Worm (Caenorhabditis elegans): ENCODE results near the gene set-21.

DNA sequence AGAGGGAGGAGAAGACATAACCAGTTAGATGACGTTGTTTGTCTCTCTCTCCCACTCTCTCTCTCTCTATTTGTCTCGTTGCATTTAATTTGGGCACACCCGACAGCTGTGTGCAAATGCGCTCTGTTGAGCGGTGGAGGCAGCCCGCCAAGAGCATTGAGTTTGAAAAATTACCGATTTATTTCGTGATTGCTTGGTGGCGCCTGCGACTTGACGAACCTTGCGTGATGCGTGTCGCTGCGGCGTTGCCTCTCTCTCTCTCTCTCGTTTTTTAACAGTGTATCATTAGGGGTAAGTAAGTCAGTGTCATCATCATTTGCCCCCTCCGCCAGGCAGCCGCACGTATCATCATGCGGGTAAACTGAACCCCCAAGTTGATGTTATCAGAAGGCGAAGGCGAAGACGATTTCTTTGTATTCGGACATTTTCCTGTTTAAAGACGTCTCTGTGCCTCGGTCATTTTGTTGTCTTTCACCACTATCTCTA lies 15.5 kb downstream of the set-21 start:
- TF ChIP-seq pha-4 (GFP tag; IDR thresholded peaks at IDR 0.05), result no peak
- no peak for TF ChIP-seq pha-4 (tag; optimal IDR thresholded peaks at IDR 0.05)
- no peak for TF ChIP-seq ceh-32 (tag; optimal IDR thresholded peaks at IDR 0.05; ENCODE audit: poor library complexity)
- TF ChIP-seq sdz-12 (GFP tag; optimal IDR thresholded peaks at IDR 0.05), result peak; percentile 58
- peak; percentile 32 to 58 for TF ChIP-seq mdl-1 (tag; optimal IDR thresholded peaks at IDR 0.05)
